Fruit fly (Drosophila melanogaster) whole organism, embryonic: ENCODE results near the gene Syx5.
A peak's percentile ranks its signal among the peaks of the same experiment; 100 is the strongest.

Source experiments
- ATbp ChIP-seq: fragments of 200-800 bp; sonication (Bioruptor generic); optimal IDR thresholded peaks from 2 replicates; lab custom pipeline; 2017; ENCODE audit warnings: missing biosample characterization, mild to moderate bottlenecking, missing genetic modification characterization, missing genetic modification reagents
- Antp ChIP-seq: fragments of 200-800 bp; sonication (Bioruptor generic); optimal IDR thresholded peaks from 3 replicates; lab custom pipeline; 2016; ENCODE audit warnings: missing biosample characterization, missing genetic modification characterization
- Asciz ChIP-seq: fragments of 200-800 bp; sonication (Bioruptor generic); optimal IDR thresholded peaks from 2 replicates; lab custom pipeline; 2017; ENCODE audit warnings: missing biosample characterization, mild to moderate bottlenecking, missing genetic modification characterization, missing genetic modification reagents
- Awh ChIP-seq: fragments of 200-800 bp; sonication (Bioruptor generic); IDR thresholded peaks from 2 replicates; pipeline ENCODE4, ENCODE4 v1.3.6; 2022; ENCODE audit warnings: missing biosample characterization, missing genetic modification characterization
- Bteb2 ChIP-seq: fragments of 200-800 bp; sonication (Bioruptor generic); optimal IDR thresholded peaks from 2 replicates; lab custom pipeline; 2016; ENCODE audit warnings: missing biosample characterization, missing genetic modification characterization
- CG10209 ChIP-seq: fragments of 200-800 bp; sonication (Bioruptor generic); optimal IDR thresholded peaks from 3 replicates; lab custom pipeline; 2017; ENCODE audit warnings: missing biosample characterization, mild to moderate bottlenecking, missing genetic modification characterization, missing genetic modification reagents
- CG11695 ChIP-seq: fragments of 200-800 bp; sonication (Bioruptor generic); IDR thresholded peaks from 3 replicates; pipeline ENCODE4 v1.3.6; 2022; ENCODE audit warnings: missing biosample characterization, missing genetic modification characterization
- CG12071 ChIP-seq: fragments of 200-800 bp; sonication (Bioruptor generic); optimal IDR thresholded peaks from 3 replicates; lab custom pipeline; 2018; ENCODE audit warnings: missing biosample characterization, mild to moderate bottlenecking, missing genetic modification characterization
- CG12104 ChIP-seq: fragments of 200-800 bp; sonication (Bioruptor generic); optimal IDR thresholded peaks from 3 replicates; lab custom pipeline; 2016; ENCODE audit warnings: missing biosample characterization, missing genetic modification characterization
- CG12236 ChIP-seq: fragments of 200-800 bp; sonication (Bioruptor generic); optimal IDR thresholded peaks from 2 replicates; lab custom pipeline; 2016; ENCODE audit warnings: missing biosample characterization, missing genetic modification characterization
- CG13296 ChIP-seq: fragments of 200-800 bp; sonication (Bioruptor generic); optimal IDR thresholded peaks from 3 replicates; lab custom pipeline; 2018; ENCODE audit warnings: missing biosample characterization, mild to moderate bottlenecking, missing genetic modification characterization
- CG14710 ChIP-seq: fragments of 200-800 bp; sonication (Bioruptor generic); optimal IDR thresholded peaks from 3 replicates; lab custom pipeline; 2019; ENCODE audit warnings: missing biosample characterization, mild to moderate bottlenecking, missing genetic modification characterization, moderate library complexity
- CG14965 ChIP-seq: fragments of 200-800 bp; sonication (Bioruptor generic); optimal IDR thresholded peaks from 2 replicates; lab custom pipeline; 2016; ENCODE audit warnings: missing biosample characterization, missing genetic modification characterization, borderline replicate concordance
- CG1602 ChIP-seq: fragments of 200-800 bp; sonication (Bioruptor generic); optimal IDR thresholded peaks from 3 replicates; lab custom pipeline; 2016; ENCODE audit warnings: missing biosample characterization, missing genetic modification characterization
- CG1603 ChIP-seq: fragments of 200-800 bp; sonication (Bioruptor generic); optimal IDR thresholded peaks from 2 replicates; lab custom pipeline; 2019; ENCODE audit warnings: missing biosample characterization, mild to moderate bottlenecking, missing genetic modification characterization, moderate library complexity
- CG17912 ChIP-seq: fragments of 200-800 bp; sonication (Bioruptor generic); optimal IDR thresholded peaks from 2 replicates; lab custom pipeline; 2018; ENCODE audit warnings: missing biosample characterization, mild to moderate bottlenecking, missing genetic modification characterization
- CG18619 ChIP-seq: fragments of 200-800 bp; sonication (Bioruptor generic); optimal IDR thresholded peaks from 3 replicates; lab custom pipeline; 2017; ENCODE audit warnings: missing biosample characterization, mild to moderate bottlenecking, missing genetic modification characterization
- CG2116 ChIP-seq: fragments of 200-800 bp; sonication (Bioruptor generic); optimal IDR thresholded peaks from 3 replicates; lab custom pipeline; 2018; ENCODE audit warnings: missing biosample characterization, mild to moderate bottlenecking, missing genetic modification characterization
- CG30403 ChIP-seq: fragments of 200-800 bp; sonication (Bioruptor generic); optimal IDR thresholded peaks from 3 replicates; lab custom pipeline; 2016; ENCODE audit warnings: missing biosample characterization, missing genetic modification characterization
- CG32772 ChIP-seq: fragments of 200-800 bp; sonication (Bioruptor generic); IDR thresholded peaks from 2 replicates; pipeline ENCODE4 v1.3.6; 2022; ENCODE audit warnings: missing biosample characterization, missing genetic modification characterization
- CG42726 ChIP-seq: fragments of 200-800 bp; sonication (Bioruptor generic); IDR thresholded peaks from 2 replicates; pipeline ENCODE4 v1.3.6; 2022; ENCODE audit warnings: missing biosample characterization, missing genetic modification characterization; ENCODE audit not compliant: partially characterized antibody
- CG4282 ChIP-seq: fragments of 200-800 bp; sonication (Bioruptor generic); optimal IDR thresholded peaks from 2 replicates; lab custom pipeline; 2016; ENCODE audit warnings: missing biosample characterization, missing genetic modification characterization
- CG4328 ChIP-seq: fragments of 200-800 bp; sonication (Bioruptor generic); optimal IDR thresholded peaks from 3 replicates; lab custom pipeline; 2017; ENCODE audit warnings: missing biosample characterization, missing genetic modification reagents, missing genetic modification characterization
- CG4820 ChIP-seq: fragments of 200-800 bp; sonication (Bioruptor generic); optimal IDR thresholded peaks from 3 replicates; lab custom pipeline; 2016; ENCODE audit warnings: missing biosample characterization, missing genetic modification characterization
- CG7839 ChIP-seq: fragments of 200-800 bp; sonication (Bioruptor generic); optimal IDR thresholded peaks from 3 replicates; lab custom pipeline; 2018; ENCODE audit warnings: missing biosample characterization, mild to moderate bottlenecking, missing genetic modification characterization, moderate library complexity
- CG9437 ChIP-seq: fragments of 200-800 bp; sonication (Bioruptor generic); optimal IDR thresholded peaks from 2 replicates; lab custom pipeline; 2018; ENCODE audit warnings: missing biosample characterization, mild to moderate bottlenecking, missing genetic modification characterization
- Eip74EF ChIP-seq, 2 experiments: fragments of 200-800 bp in 1 of 2; fragments of >200 bp in 1 of 2; sonication (Bioruptor generic) in 1 of 2; optimal IDR thresholded peaks; 2 replicates each; lab custom pipeline; 2017 to 2019; ENCODE audit warnings: missing biosample characterization in 2 of 2, missing genetic modification characterization in 2 of 2, mild to moderate bottlenecking in 1 of 2, moderate library complexity in 1 of 2
- HLHmδ ChIP-seq: fragments of 200-800 bp; sonication (Bioruptor generic); optimal IDR thresholded peaks from 2 replicates; lab custom pipeline; 2018; ENCODE audit warnings: missing biosample characterization, mild to moderate bottlenecking, missing genetic modification characterization, moderate library complexity
- HmgD ChIP-seq: fragments of 200-800 bp; sonication (Bioruptor generic); optimal IDR thresholded peaks from 3 replicates; lab custom pipeline; 2016; ENCODE audit warnings: missing biosample characterization, missing genetic modification characterization
- Jarid2 ChIP-seq: fragments of 200-800 bp; sonication (Bioruptor generic); optimal IDR thresholded peaks from 3 replicates; lab custom pipeline; 2017; ENCODE audit warnings: mild to moderate bottlenecking, missing biosample characterization, missing genetic modification reagents, missing genetic modification characterization
- Lim3 ChIP-seq: fragments of 200-800 bp; sonication (Bioruptor generic); IDR thresholded peaks from 2 replicates; pipeline ENCODE4 v1.3.6; 2022; ENCODE audit warnings: missing biosample characterization, missing genetic modification characterization
- Six4 ChIP-seq: fragments of 200-800 bp; sonication (Bioruptor generic); optimal IDR thresholded peaks from 2 replicates; lab custom pipeline; 2016; ENCODE audit warnings: missing biosample characterization, missing genetic modification characterization
- Sox100B ChIP-seq: fragments of 200-800 bp; sonication (Bioruptor generic); optimal IDR thresholded peaks from 3 replicates; lab custom pipeline; 2018; ENCODE audit warnings: missing biosample characterization, mild to moderate bottlenecking, missing genetic modification characterization
- Taf1 ChIP-seq: fragments of 200-800 bp; sonication (Bioruptor generic); IDR thresholded peaks from 2 replicates; pipeline ENCODE4 v1.3.6; 2022; ENCODE audit warnings: missing biosample characterization, missing genetic modification characterization
- Usf ChIP-seq: fragments of 200-800 bp; sonication (Bioruptor generic); optimal IDR thresholded peaks from 2 replicates; lab custom pipeline; 2017; ENCODE audit warnings: missing genotype, missing biosample characterization, missing genetic modification characterization
- Xbp1 ChIP-seq: fragments of 200-800 bp; sonication (Bioruptor generic); optimal IDR thresholded peaks from 3 replicates; lab custom pipeline; 2016; ENCODE audit warnings: missing biosample characterization, mild to moderate bottlenecking, missing genetic modification characterization
- YL-1 ChIP-seq: fragments of 200-800 bp; sonication (Bioruptor generic); optimal IDR thresholded peaks from 3 replicates; lab custom pipeline; 2017; ENCODE audit warnings: missing biosample characterization, mild to moderate bottlenecking, missing genetic modification characterization
- corto ChIP-seq: fragments of 200-800 bp; sonication (Bioruptor generic); optimal IDR thresholded peaks from 2 replicates; lab custom pipeline; 2016; ENCODE audit warnings: missing biosample characterization, mild to moderate bottlenecking, missing genetic modification characterization, moderate library complexity
- da ChIP-seq: fragments of 200-800 bp; sonication (Bioruptor generic); optimal IDR thresholded peaks from 2 replicates; lab custom pipeline; 2016; ENCODE audit warnings: missing biosample characterization, missing genetic modification characterization
- dmrt11E ChIP-seq: fragments of 200-800 bp; sonication (Bioruptor generic); optimal IDR thresholded peaks from 3 replicates; lab custom pipeline; 2018; ENCODE audit warnings: missing biosample characterization, mild to moderate bottlenecking, missing genetic modification characterization, moderate library complexity
- exex ChIP-seq: fragments of 200-800 bp; sonication (Bioruptor generic); optimal IDR thresholded peaks from 4 replicates; lab custom pipeline; 2018; ENCODE audit warnings: missing biosample characterization, mild to moderate bottlenecking, missing genetic modification characterization, moderate library complexity
- fd102C ChIP-seq: fragments of 200-800 bp; sonication (Bioruptor generic); optimal IDR thresholded peaks from 2 replicates; lab custom pipeline; 2018; ENCODE audit warnings: missing biosample characterization, mild to moderate bottlenecking, missing genetic modification characterization, moderate library complexity
- jumu ChIP-seq: fragments of 200-800 bp; sonication (Bioruptor generic); optimal IDR thresholded peaks from 3 replicates; lab custom pipeline; 2016; ENCODE audit warnings: missing biosample characterization, missing genetic modification characterization
- pb ChIP-seq: fragments of 200-800 bp; sonication (Bioruptor generic); optimal IDR thresholded peaks from 3 replicates; lab custom pipeline; 2016; ENCODE audit warnings: missing biosample characterization, missing genetic modification characterization
- rib ChIP-seq: fragments of 200-800 bp; sonication (Bioruptor generic); IDR thresholded peaks from 2 replicates; pipeline ENCODE4 v1.3.6; 2022; ENCODE audit warnings: missing biosample characterization, missing genetic modification characterization
- sens ChIP-seq: fragments of 200-800 bp; sonication (Bioruptor generic); peaks from one replicate; lab custom pipeline; 2016; ENCODE audit warnings: missing biosample characterization, missing genetic modification characterization
- slp2 ChIP-seq: fragments of 200-800 bp; sonication (Bioruptor generic); optimal IDR thresholded peaks from 2 replicates; lab custom pipeline; 2016; ENCODE audit warnings: missing biosample characterization, missing genetic modification characterization
- tap ChIP-seq: fragments of 200-800 bp; optimal IDR thresholded peaks from 3 replicates; lab custom pipeline; 2019; ENCODE audit warnings: missing biosample characterization, mild to moderate bottlenecking, missing genetic modification characterization, moderate library complexity
- wdn ChIP-seq: fragments of 200-800 bp; sonication (Bioruptor generic); IDR thresholded peaks from 2 replicates; pipeline ENCODE4 v1.3.6; 2022; ENCODE audit warnings: missing biosample characterization, missing genetic modification characterization
- zfh1 ChIP-seq: fragments of 200-800 bp; sonication (Bioruptor generic); IDR thresholded peaks from 3 replicates; pipeline ENCODE4 v1.3.6; 2022; ENCODE audit warnings: missing biosample characterization, missing genetic modification characterization

Gene Syx5

dm6 chr2L:16285692-16286359 lies 21.3 kb upstream of the Syx5 start (continued):
- peak; percentile 74 for TF ChIP-seq Usf (GFP tag; lab: Kevin White, UChicago)
- no peak for TF ChIP-seq CG11695
- TF ChIP-seq Lim3: no peak
- no peak for TF ChIP-seq YL-1 (GFP tag; lab: Kevin White, UChicago)
- TF ChIP-seq Sox100B (GFP tag; lab: Kevin White, UChicago): peak; percentile 69
- peak; percentile 35 for TF ChIP-seq CG17912 (GFP tag; lab: Kevin White, UChicago)
- peak; percentile 82 for TF ChIP-seq CG30403
- TF ChIP-seq fd102C (GFP tag; lab: Kevin White, UChicago): peak; percentile 86
- TF ChIP-seq Taf1: no peak
- peak; percentile 77 for TF ChIP-seq CG12104 (GFP tag; lab: Kevin White, UChicago)
- TF ChIP-seq CG4282 (GFP tag; lab: Kevin White, UChicago): peak; percentile 78
- TF ChIP-seq jumu (GFP tag; lab: Kevin White, UChicago): peak; percentile 72
- TF ChIP-seq Xbp1 (GFP tag; lab: Kevin White, UChicago): peak; percentile 93
- TF ChIP-seq CG4820 (GFP tag; lab: Kevin White, UChicago): peak; percentile 85
- TF ChIP-seq CG10209 (GFP tag; lab: Kevin White, UChicago): peak; percentile 82
- TF ChIP-seq HLHmδ: no peak
- peak; percentile 91 for TF ChIP-seq tap (tag; lab: Kevin White, UChicago)
- TF ChIP-seq CG12071 (GFP tag; lab: Kevin White, UChicago): peak; percentile 90
- TF ChIP-seq ATbp (GFP tag; lab: Kevin White, UChicago): peak; percentile 83
- peak in 1 of 2 experiments; percentile 77 for TF ChIP-seq Eip74EF (GFP tag; optimal IDR thresholded peaks at IDR 0.05; lab: Kevin White, UChicago)
- no peak for TF ChIP-seq Awh (GFP tag; lab: Robert Waterston, UW)
- peak; percentile 36 for TF ChIP-seq CG2116
- peak; percentile 90 for TF ChIP-seq dmrt11E (tag; lab: Kevin White, UChicago)
- no peak for TF ChIP-seq CG32772 (GFP tag; lab: Robert Waterston, UW)
- TF ChIP-seq corto (GFP tag; lab: Kevin White, UChicago): peak; percentile 77
- TF ChIP-seq CG14710 (tag; lab: Kevin White, UChicago): peak; percentile 79
- TF ChIP-seq Asciz: peak; percentile 87
- peak; percentile 91 for TF ChIP-seq Six4 (GFP tag; lab: Kevin White, UChicago)
- peak; percentile 41 for TF ChIP-seq CG14965
- TF ChIP-seq Bteb2 (GFP tag; lab: Kevin White, UChicago): peak; percentile 71
- peak; percentile 12 for TF ChIP-seq Jarid2 (GFP tag; lab: Kevin White, UChicago)
- peak; percentile 98 for TF ChIP-seq sens (GFP tag; lab: Kevin White, UChicago)
- peak; percentile 94 for TF ChIP-seq CG1603 (tag; lab: Kevin White, UChicago)
- peak; percentile 78 for TF ChIP-seq HmgD (GFP tag; lab: Kevin White, UChicago)
- peak; percentile 84 for TF ChIP-seq CG12236
- TF ChIP-seq da (GFP tag; lab: Kevin White, UChicago): peak; percentile 38
- peak; percentile 85 for TF ChIP-seq slp2 (GFP tag; lab: Kevin White, UChicago)
- no peak for TF ChIP-seq CG4328 (GFP tag; lab: Kevin White, UChicago)
- TF ChIP-seq CG18619 (GFP tag; lab: Kevin White, UChicago): peak; percentile 80
- TF ChIP-seq rib (GFP tag; lab: Robert Waterston, UW): no peak
- TF ChIP-seq wdn (GFP tag; lab: Robert Waterston, UW): no peak
- TF ChIP-seq pb: peak; percentile 70
- peak; percentile 83 for TF ChIP-seq Antp
- TF ChIP-seq zfh1 (GFP tag; lab: Robert Waterston, UW): no peak
- peak; percentile 57 for TF ChIP-seq CG13296 (GFP tag; lab: Kevin White, UChicago)
- peak; percentile 39 for TF ChIP-seq exex (tag; lab: Kevin White, UChicago)
- TF ChIP-seq CG7839: peak; percentile 92
- peak; percentile 86 for TF ChIP-seq CG1602 (GFP tag; lab: Kevin White, UChicago)
- TF ChIP-seq CG42726 (GFP tag; lab: Robert Waterston, UW): no peak
- peak; percentile 56 for TF ChIP-seq CG9437 (GFP tag; lab: Kevin White, UChicago)
